Fruit fly (Drosophila melanogaster): Measurements from ENCODE around the gene Dna2.

Dna2 gene

DNA sequence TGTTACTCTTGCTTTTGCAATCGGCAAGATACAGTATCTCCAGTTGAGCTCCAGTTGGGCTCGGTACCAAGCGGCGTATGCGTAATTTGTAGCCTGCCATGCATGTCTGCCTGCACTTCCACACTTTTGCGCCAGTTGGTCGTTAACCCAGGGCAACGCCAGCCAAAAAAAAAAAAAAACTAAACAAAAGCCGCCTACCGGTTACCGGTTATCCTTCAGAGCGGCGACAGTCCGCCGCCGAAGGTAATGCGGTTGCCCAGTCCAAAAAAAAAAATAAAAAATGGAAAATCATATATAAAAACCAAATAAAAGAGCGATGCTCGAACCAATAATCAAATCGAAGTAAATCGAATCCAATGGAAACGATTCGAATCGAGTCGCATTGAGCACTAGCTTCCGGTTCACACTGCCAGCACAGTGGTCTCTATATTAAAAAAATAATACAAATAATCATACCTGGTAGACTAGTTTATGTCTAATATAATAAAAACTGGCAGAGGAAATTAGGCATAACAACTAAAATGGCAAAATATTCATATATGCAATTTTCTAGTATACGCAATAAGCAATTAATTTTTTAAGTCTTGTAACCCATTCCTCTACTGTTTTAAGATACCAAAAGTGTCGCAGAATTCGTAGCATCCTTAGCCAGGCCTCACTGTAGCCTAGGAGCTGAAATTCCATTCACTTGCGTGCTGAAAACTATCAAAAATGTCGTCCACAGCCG lies 22.8 kb upstream of the Dna2 start (continued):
- TF ChIP-seq Bdp1 (GFP tag; optimal IDR thresholded peaks at IDR 0.05) (no peak), CG32532 (GFP tag; IDR thresholded peaks at IDR 0.05) (0 out of 2 replicates have a peak, but pooled peaks have one; percentile 8), CG7357 (GFP tag; IDR thresholded peaks at IDR 0.05) (0 out of 3 replicates have a peak, but pooled peaks have one; percentile 30), tup (GFP tag; optimal IDR thresholded peaks at IDR 0.05) (no peak), CG10209 (GFP tag; optimal IDR thresholded peaks at IDR 0.05) (no peak), Fer1 (GFP tag; optimal IDR thresholded peaks at IDR 0.05) (peak; percentile 35), ara (GFP tag; IDR thresholded peaks at IDR 0.05) (no peak), cg (GFP tag; optimal IDR thresholded peaks at IDR 0.05) (no peak), chn (GFP tag; optimal IDR thresholded peaks at IDR 0.05) (no peak), CG7839 (tag; optimal IDR thresholded peaks at IDR 0.05) (peak; percentile 30), CG11504 (tag; optimal IDR thresholded peaks at IDR 0.05) (peak; percentile 33), CG8290 (GFP tag; optimal IDR thresholded peaks at IDR 0.05) (no peak), CG8290 (tag; optimal IDR thresholded peaks at IDR 0.05) (no peak), nerfin-1 (tag; optimal IDR thresholded peaks at IDR 0.05) (no peak), CG2712 (tag; optimal IDR thresholded peaks at IDR 0.05) (no peak), CG8924 (tag; optimal IDR thresholded peaks at IDR 0.05) (no peak), CG14860 (GFP tag; IDR thresholded peaks at IDR 0.05; ENCODE audit: partially characterized antibody) (no peak), CG11085 (GFP tag; IDR thresholded peaks at IDR 0.05) (no peak), CG6175 (GFP tag; IDR thresholded peaks at IDR 0.05) (no peak), CG16779 (GFP tag; IDR thresholded peaks at IDR 0.05) (no peak)

DNA sequence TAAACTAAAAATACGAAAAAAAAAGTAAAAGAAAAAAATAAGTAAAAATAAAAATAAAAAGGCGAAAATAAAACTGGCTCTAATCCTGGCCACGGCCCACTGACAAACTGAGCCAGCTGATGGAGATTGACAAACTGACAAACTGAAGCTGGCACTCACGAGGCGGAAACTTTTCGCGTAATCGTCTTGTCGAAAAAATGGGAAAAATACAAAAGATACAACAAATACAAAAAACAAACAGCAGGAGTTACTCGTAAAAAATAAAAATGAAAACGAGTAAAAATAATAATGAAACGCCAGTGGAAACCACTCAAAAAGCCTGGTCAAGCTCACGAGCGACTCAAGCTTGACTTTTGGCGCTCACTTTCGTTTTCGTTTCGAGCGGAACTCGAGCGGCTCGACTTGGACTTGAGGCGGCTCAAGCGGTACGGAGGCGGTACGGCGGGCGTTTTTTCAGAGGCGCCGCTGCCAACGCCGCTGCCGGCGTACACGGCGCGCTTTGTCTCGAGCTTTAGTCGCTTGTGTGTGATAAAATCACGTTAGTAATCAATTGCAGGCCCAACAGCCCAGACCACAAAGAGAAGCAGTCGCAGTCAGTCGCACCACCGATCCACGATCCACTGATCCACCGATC lies 21.0 kb upstream of the Dna2 start, which contains the start of gene CG32694:
TSS of gene CG32694 (plus strand) at position 537 of the 634 bp plus-strand sequence.
- TF ChIP-seq nom (GFP tag; optimal IDR thresholded peaks at IDR 0.05), result peak; percentile 78
- TF ChIP-seq Blimp-1 (GFP tag; optimal IDR thresholded peaks at IDR 0.05), result peak; percentile 93
- peak; percentile 94 for TF ChIP-seq z (GFP tag; IDR thresholded peaks at IDR 0.05)
- peak; percentile 23; the same call in 1 of the 2 replicates for TF ChIP-seq amos (GFP tag; IDR thresholded peaks at IDR 0.05; ENCODE audit: partially characterized antibody)
- peak; percentile 68 for TF ChIP-seq CG8281 (tag; optimal IDR thresholded peaks at IDR 0.05)
- TF ChIP-seq sr (GFP tag; IDR thresholded peaks at IDR 0.05), result 0 out of 3 replicates have a peak, but pooled peaks have one; percentile 9
- TF ChIP-seq chinmo (GFP tag; IDR thresholded peaks at IDR 0.05; ENCODE audit: partially characterized antibody), result peak; percentile 75; the same call in 2 of the 4 replicates
- no peak for TF ChIP-seq ara (GFP tag; IDR thresholded peaks at IDR 0.05)
- TF ChIP-seq mld (GFP tag; IDR thresholded peaks at IDR 0.05; ENCODE audit: partially characterized antibody), result no peak
- no peak for TF ChIP-seq hb (GFP tag; IDR thresholded peaks at IDR 0.05; ENCODE audit: partially characterized antibody)
- TF ChIP-seq sob (GFP tag; IDR thresholded peaks at IDR 0.05), result no peak
- TF ChIP-seq Adf1 (GFP tag; IDR thresholded peaks at IDR 0.05), result peak; percentile 75
- 0 out of 2 replicates have a peak, but pooled peaks have one; percentile 12 for TF ChIP-seq vvl (GFP tag; IDR thresholded peaks at IDR 0.05)
- TF ChIP-seq CG18764 (GFP tag; optimal IDR thresholded peaks at IDR 0.05), result no peak

DNA sequence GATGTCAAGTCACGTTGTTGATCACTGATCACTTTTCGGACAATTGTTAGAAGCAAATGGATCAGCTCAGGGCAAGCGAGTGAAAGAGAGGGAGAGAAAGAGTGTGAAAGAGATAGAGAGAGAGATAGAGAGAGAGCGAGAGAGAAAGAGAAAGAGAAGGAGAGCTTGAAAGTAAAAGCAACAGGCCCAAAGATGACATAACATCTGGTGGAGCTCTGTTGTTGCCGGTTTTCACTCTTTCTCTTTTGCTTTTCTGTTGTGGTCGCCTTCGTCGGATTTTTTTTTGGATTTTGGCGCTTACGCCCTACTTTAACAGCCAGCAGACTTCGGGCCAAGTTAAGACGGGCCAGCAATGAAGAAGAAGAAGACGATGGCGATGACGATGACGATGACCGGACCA lies 19.3 kb upstream of the Dna2 start:
- TF ChIP-seq sqz (GFP tag; optimal IDR thresholded peaks at IDR 0.05) (peak; percentile 5), Pdp1 (GFP tag; optimal IDR thresholded peaks at IDR 0.05) (peak in 1 of 2 experiments; percentile 45), bigmax (GFP tag; optimal IDR thresholded peaks at IDR 0.05) (no peak), Ets65A (GFP tag) (peak; percentile 65), Blimp-1 (GFP tag; optimal IDR thresholded peaks at IDR 0.05) (peak; percentile 83)

Data from whole organism, embryonic.